Worm (Caenorhabditis elegans) whole organism, young adult: Measurements from ENCODE around the gene nuo-5.

Experiments
- B0261.1 ChIP-seq: sonication (generic microtip); optimal IDR thresholded peaks from 2 replicates; lab custom pipeline; 2016; ENCODE audit warnings: mild to moderate bottlenecking, missing genetic modification characterization, moderate library complexity, missing compliant biosample characterization
- C17E4.6 ChIP-seq: fragments of 200-800 bp; sonication (Bioruptor generic); IDR thresholded peaks from 2 replicates; pipeline ENCODE4 v1.3.6; 2022; ENCODE audit warnings: missing genetic modification reagents, missing genetic modification characterization, missing compliant biosample characterization
- D2030.7 ChIP-seq: fragments of 200-800 bp; sonication (Bioruptor generic); IDR thresholded peaks from 2 replicates; pipeline ENCODE4 v1.3.6; 2022; ENCODE audit warnings: missing genetic modification reagents, missing genetic modification characterization, missing compliant biosample characterization
- F33H1.4 ChIP-seq: fragments of 200-800 bp; sonication (Bioruptor generic); IDR thresholded peaks from 2 replicates; pipeline ENCODE4 v1.3.6; 2022; ENCODE audit warnings: missing genetic modification reagents, missing genetic modification characterization, missing compliant biosample characterization
- F37B4.10 ChIP-seq: fragments of 200-800 bp; sonication (Bioruptor generic); IDR thresholded peaks from 2 replicates; pipeline ENCODE4 v1.3.6; 2022; ENCODE audit warnings: missing genetic modification characterization, missing compliant biosample characterization
- F49E8.2 ChIP-seq: sonication (generic microtip); optimal IDR thresholded peaks from 3 replicates; lab custom pipeline; 2017; ENCODE audit warnings: missing genetic modification characterization, mild to moderate bottlenecking, missing compliant biosample characterization, antibody characterized with exemption, moderate library complexity; ENCODE audit not compliant: insufficient read depth
- F52B5.7 ChIP-seq: sonication (generic microtip); optimal IDR thresholded peaks from 2 replicates; lab custom pipeline; 2016; ENCODE audit warnings: mild to moderate bottlenecking, missing genetic modification characterization, missing compliant biosample characterization
- K11D2.4 ChIP-seq: fragments of 200-800 bp; sonication (Bioruptor generic); IDR thresholded peaks from 2 replicates; pipeline ENCODE4 v1.3.6; 2022; ENCODE audit warnings: missing genetic modification reagents, missing genetic modification characterization, missing compliant biosample characterization
- Y67H2A.10 ChIP-seq: fragments of 200-800 bp; sonication (Bioruptor generic); conservative IDR thresholded peaks from 2 replicates; pipeline ENCODE4 v1.3.6; 2022; ENCODE audit warnings: missing genetic modification reagents, missing genetic modification characterization, missing compliant biosample characterization
- Y79H2A.3 ChIP-seq: fragments of 200-800 bp; sonication (Bioruptor generic); conservative IDR thresholded peaks from 2 replicates; pipeline ENCODE4 v1.3.6; 2022; ENCODE audit warnings: missing genetic modification reagents, missing genetic modification characterization, missing compliant biosample characterization
- Y95B8A.8 ChIP-seq: fragments of 200-800 bp; sonication (Bioruptor generic); IDR thresholded peaks from 2 replicates; pipeline ENCODE4 v1.3.6; 2022; ENCODE audit warnings: missing genetic modification reagents, missing genetic modification characterization, missing compliant biosample characterization
- aptf-2 ChIP-seq: fragments of 200-800 bp; sonication (Bioruptor generic); conservative IDR thresholded peaks from 2 replicates; pipeline ENCODE4 v1.3.6; 2022; ENCODE audit warnings: missing genetic modification reagents, missing genetic modification characterization, missing compliant biosample characterization
- attf-5 ChIP-seq: fragments of 200-800 bp; sonication (Bioruptor generic); optimal IDR thresholded peaks from 2 replicates; lab custom pipeline; 2018; ENCODE audit warnings: mild to moderate bottlenecking, missing genetic modification characterization, missing compliant biosample characterization
- ccch-3 ChIP-seq: fragments of 200-800 bp; sonication (Bioruptor generic); optimal IDR thresholded peaks from 2 replicates; lab custom pipeline; 2018; ENCODE audit warnings: mild to moderate bottlenecking, missing genetic modification characterization, missing compliant biosample characterization
- ceh-58 ChIP-seq: fragments of 200-800 bp; sonication (Bioruptor generic); IDR thresholded peaks from 2 replicates; pipeline ENCODE4 v1.3.6; 2022; ENCODE audit warnings: missing genetic modification characterization, missing compliant biosample characterization
- ceh-79 ChIP-seq: sonication (generic microtip); optimal IDR thresholded peaks from 2 replicates; lab custom pipeline; 2017; ENCODE audit warnings: mild to moderate bottlenecking, missing genetic modification characterization, missing compliant biosample characterization
- dpff-1 ChIP-seq: sonication (generic microtip); optimal IDR thresholded peaks from 2 replicates; lab custom pipeline; 2017; ENCODE audit warnings: mild to moderate bottlenecking, missing genetic modification characterization, missing compliant biosample characterization
- ekl-4 ChIP-seq: fragments of 200-800 bp; sonication (Bioruptor generic); IDR thresholded peaks from 2 replicates; pipeline ENCODE4 v1.3.6; 2022; ENCODE audit warnings: missing genetic modification reagents, missing genetic modification characterization, missing compliant biosample characterization
- ets-4 ChIP-seq: fragments of 200-800 bp; sonication (Bioruptor generic); optimal IDR thresholded peaks from 2 replicates; lab custom pipeline; 2018; ENCODE audit warnings: mild to moderate bottlenecking, missing genetic modification characterization, missing compliant biosample characterization
- hmg-20 ChIP-seq: fragments of 200-800 bp; sonication (Bioruptor generic); IDR thresholded peaks from 2 replicates; pipeline ENCODE4 v1.3.6; 2022; ENCODE audit warnings: missing genetic modification reagents, missing genetic modification characterization, missing compliant biosample characterization
- hrde-1 ChIP-seq: sonication (generic microtip); optimal IDR thresholded peaks from 2 replicates; lab custom pipeline; 2016; ENCODE audit warnings: missing genetic modification characterization, mild to moderate bottlenecking, missing compliant biosample characterization, moderate library complexity, missing genotype, missing genetic modification reagents, borderline replicate concordance
- hsf-1 ChIP-seq: fragments of 200-800 bp; sonication (Bioruptor generic); IDR thresholded peaks from 2 replicates; pipeline ENCODE4 v1.3.6; 2022; ENCODE audit warnings: missing genetic modification reagents, missing genetic modification characterization, missing compliant biosample characterization
- lag-1 ChIP-seq: fragments of 200-800 bp; sonication (Bioruptor generic); IDR thresholded peaks from 2 replicates; pipeline ENCODE4 v1.3.6; 2022; ENCODE audit warnings: missing genetic modification reagents, missing genetic modification characterization, missing compliant biosample characterization
- let-526 ChIP-seq: fragments of 200-800 bp; sonication (Bioruptor generic); IDR thresholded peaks from 2 replicates; pipeline ENCODE4 v1.3.6; 2022; ENCODE audit warnings: missing genetic modification reagents, missing genetic modification characterization, missing compliant biosample characterization
- let-607 ChIP-seq, 2 experiments: fragments of 200-800 bp in 1 of 2; sonication (Bioruptor generic) in 1 of 2; sonication (generic microtip) in 1 of 2; optimal IDR thresholded peaks; 2 replicates each; lab custom pipeline; 2016 to 2018; ENCODE audit warnings: mild to moderate bottlenecking in 2 of 2, missing compliant biosample characterization in 2 of 2, missing genetic modification characterization in 2 of 2, moderate library complexity in 2 of 2, missing genotype in 1 of 2
- lin-26 ChIP-seq: fragments of 200-800 bp; sonication (Bioruptor generic); IDR thresholded peaks from 2 replicates; pipeline ENCODE4 v1.3.6; 2022; ENCODE audit warnings: missing genetic modification reagents, missing genetic modification characterization, missing compliant biosample characterization
- lin-35 ChIP-seq, 3 experiments: fragments of 150-350 bp in 2 of 3; sonication (generic microtip) in 1 of 3; optimal IDR thresholded peaks; 2 replicates each; lab custom pipeline; 2014 to 2018; ENCODE audit warnings: missing biosample characterization in 3 of 3, missing genetic modification characterization in 3 of 3, missing genetic modification reagents in 3 of 3
- lsl-1 ChIP-seq: fragments of 200-800 bp; sonication (Bioruptor generic); optimal IDR thresholded peaks from 2 replicates; lab custom pipeline; 2018; ENCODE audit warnings: mild to moderate bottlenecking, missing genetic modification characterization, moderate library complexity, missing compliant biosample characterization
- lsy-27 ChIP-seq: sonication (generic microtip); optimal IDR thresholded peaks from 2 replicates; lab custom pipeline; 2017; ENCODE audit warnings: missing genetic modification characterization, mild to moderate bottlenecking, missing compliant biosample characterization, antibody characterized with exemption, missing genotype, borderline replicate concordance; ENCODE audit not compliant: insufficient read depth
- madf-10 ChIP-seq: sonication (generic microtip); optimal IDR thresholded peaks from 2 replicates; lab custom pipeline; 2016; ENCODE audit warnings: mild to moderate bottlenecking, missing genetic modification characterization, missing compliant biosample characterization
- madf-3 ChIP-seq: fragments of 200-800 bp; sonication (Bioruptor generic); IDR thresholded peaks from 2 replicates; pipeline ENCODE4 v1.3.6; 2022; ENCODE audit warnings: missing genetic modification reagents, missing genetic modification characterization, missing compliant biosample characterization
- mel-28 ChIP-seq: sonication (generic microtip); optimal IDR thresholded peaks from 2 replicates; lab custom pipeline; 2016; ENCODE audit warnings: borderline replicate concordance, mild to moderate bottlenecking, missing genetic modification characterization, missing compliant biosample characterization
- mxl-1 ChIP-seq: sonication (generic microtip); optimal IDR thresholded peaks from 2 replicates; lab custom pipeline; 2016; ENCODE audit warnings: missing genetic modification characterization, missing compliant biosample characterization
- nfya-2 ChIP-seq: fragments of 200-800 bp; sonication (Bioruptor generic); IDR thresholded peaks from 2 replicates; pipeline ENCODE4 v1.3.6; 2022; ENCODE audit warnings: missing genetic modification reagents, missing genetic modification characterization, missing compliant biosample characterization
- nhr-120 ChIP-seq: fragments of 200-800 bp; sonication (Bioruptor generic); IDR thresholded peaks from 2 replicates; pipeline ENCODE4 v1.3.6; 2022; ENCODE audit warnings: missing genetic modification characterization, missing compliant biosample characterization
- pha-4 ChIP-seq: fragments of 150-350 bp; sonication (generic microtip); optimal IDR thresholded peaks from 2 replicates; lab custom pipeline; 2014; ENCODE audit warnings: missing biosample characterization, missing genetic modification reagents, missing genetic modification characterization
- rcor-1 ChIP-seq: fragments of 200-800 bp; sonication (Bioruptor generic); IDR thresholded peaks from 2 replicates; pipeline ENCODE4 v1.3.6; 2022; ENCODE audit warnings: missing genetic modification reagents, missing genetic modification characterization, missing compliant biosample characterization
- rec-8 ChIP-seq, 2 experiments: sonication (generic microtip); optimal IDR thresholded peaks; 2 replicates each; lab custom pipeline; 2016; ENCODE audit warnings: mild to moderate bottlenecking in 2 of 2, missing genetic modification characterization in 2 of 2, missing genetic modification reagents in 2 of 2, missing genotype in 2 of 2, missing biosample characterization in 1 of 2, missing compliant biosample characterization in 1 of 2, moderate library complexity in 1 of 2
- repo-1 ChIP-seq: sonication (generic microtip); optimal IDR thresholded peaks from 2 replicates; lab custom pipeline; 2017; ENCODE audit warnings: mild to moderate bottlenecking, missing genetic modification characterization, missing compliant biosample characterization
- sdz-38 ChIP-seq: sonication (generic microtip); optimal IDR thresholded peaks from 2 replicates; lab custom pipeline; 2016; ENCODE audit warnings: missing genotype, missing genetic modification characterization, missing compliant biosample characterization
- sea-2 ChIP-seq: fragments of 200-800 bp; sonication (Bioruptor generic); IDR thresholded peaks from 2 replicates; pipeline ENCODE4 v1.3.6; 2022; ENCODE audit warnings: missing genetic modification characterization, missing compliant biosample characterization
- snpc-3.4 ChIP-seq: sonication (generic microtip); optimal IDR thresholded peaks from 2 replicates; lab custom pipeline; 2017; ENCODE audit warnings: missing genetic modification characterization, mild to moderate bottlenecking, missing compliant biosample characterization, antibody characterized with exemption, moderate library complexity, missing genotype, missing genetic modification reagents
- tbp1 ChIP-seq: fragments of 200-800 bp; sonication (Bioruptor generic); optimal IDR thresholded peaks from 2 replicates; lab custom pipeline; 2018; ENCODE audit warnings: mild to moderate bottlenecking, missing genetic modification characterization, missing compliant biosample characterization
- unc-130 ChIP-seq: sonication (generic microtip); optimal IDR thresholded peaks from 2 replicates; lab custom pipeline; 2016; ENCODE audit warnings: missing genetic modification reagents, missing genetic modification characterization, missing compliant biosample characterization
- unc-62 ChIP-seq: fragments of 150-350 bp; optimal IDR thresholded peaks from 2 replicates; lab custom pipeline; 2014; ENCODE audit warnings: missing biosample characterization, missing genetic modification reagents, missing genetic modification characterization
- zim-3 ChIP-seq: sonication (generic microtip); optimal IDR thresholded peaks from 2 replicates; lab custom pipeline; 2017; ENCODE audit warnings: mild to moderate bottlenecking, missing genetic modification characterization, moderate library complexity, missing compliant biosample characterization
- ztf-22 ChIP-seq: fragments of 200-800 bp; sonication (Bioruptor generic); optimal IDR thresholded peaks from 2 replicates; lab custom pipeline; 2018; ENCODE audit warnings: mild to moderate bottlenecking, missing genetic modification characterization, moderate library complexity, missing compliant biosample characterization

Gene nuo-5

ce11 chrV:2664525-2665053 lies 34.2 kb upstream of the nuo-5 start, which contains the start of gene ndx-2 (continued):
- TF ChIP-seq snpc-3.4: peak; percentile 43
- peak; percentile 65 for TF ChIP-seq rcor-1 (GFP tag; lab: Robert Waterston, UW)
- peak; percentile 45 for TF ChIP-seq F33H1.4
- TF ChIP-seq pha-4 (tag; lab: Kevin White, UChicago): no peak
- TF ChIP-seq ztf-22 (GFP tag; lab: Kevin White, UChicago): peak; percentile 35
- TF ChIP-seq sea-2 (GFP tag; lab: Robert Waterston, UW): no peak
- TF ChIP-seq Y95B8A.8 (GFP tag; lab: Robert Waterston, UW): 0 out of 2 replicates have a peak, but pooled peaks have one; percentile 65
- TF ChIP-seq lsy-27 (tag; lab: Kevin White, UChicago): no peak
- no peak for TF ChIP-seq zim-3 (tag; lab: Kevin White, UChicago)
- TF ChIP-seq sdz-38 (tag; lab: Kevin White, UChicago): no peak
- TF ChIP-seq B0261.1 (tag; lab: Kevin White, UChicago): peak; percentile 76
- no peak for TF ChIP-seq Y79H2A.3 (GFP tag; lab: Robert Waterston, UW)
- TF ChIP-seq lag-1 (GFP tag; lab: Robert Waterston, UW): no peak
- TF ChIP-seq lin-26 (GFP tag; lab: Robert Waterston, UW): peak; percentile 98
- TF ChIP-seq K11D2.4: no peak
- peak; percentile 3 for TF ChIP-seq hrde-1 (tag; lab: Kevin White, UChicago)
- peak; percentile 48 for TF ChIP-seq F49E8.2 (tag; lab: Kevin White, UChicago)
- TF ChIP-seq dpff-1 (tag; lab: Kevin White, UChicago): no peak
- no peak for TF ChIP-seq ceh-79 (tag; lab: Kevin White, UChicago)
- TF ChIP-seq nhr-120 (GFP tag; lab: Robert Waterston, UW): no peak
- TF ChIP-seq repo-1 (tag; lab: Kevin White, UChicago): no peak
- TF ChIP-seq ceh-58 (GFP tag; lab: Robert Waterston, UW): 0 out of 2 replicates have a peak, but pooled peaks have one; percentile 75
- no peak for TF ChIP-seq Y67H2A.10
- TF ChIP-seq attf-5 (GFP tag; lab: Kevin White, UChicago): peak; percentile 55
- peak; percentile 94 for TF ChIP-seq tbp1
- peak; percentile 68 for TF ChIP-seq F52B5.7 (tag; lab: Kevin White, UChicago)
- TF ChIP-seq ekl-4 (GFP tag; lab: Robert Waterston, UW): peak; percentile 59; the same call in 1 of the 2 replicates
- TF ChIP-seq ets-4 (GFP tag; lab: Kevin White, UChicago): no peak
- peak; percentile 59 for TF ChIP-seq lsl-1 (GFP tag; lab: Kevin White, UChicago)
- TF ChIP-seq unc-130 (GFP tag; lab: Kevin White, UChicago): no peak
- TF ChIP-seq unc-62: no peak
- no peak for TF ChIP-seq let-526 (GFP tag; lab: Robert Waterston, UW)
- TF ChIP-seq madf-3 (GFP tag; lab: Robert Waterston, UW): peak; percentile 33; the same call in 1 of the 2 replicates
- peak; percentile 84 for TF ChIP-seq mxl-1
- TF ChIP-seq C17E4.6 (GFP tag; lab: Robert Waterston, UW): no peak
- TF ChIP-seq mel-28 (tag; lab: Kevin White, UChicago): no peak
- TF ChIP-seq rec-8 (tag; optimal IDR thresholded peaks at IDR 0.05; lab: Kevin White, UChicago): peak in 1 of 2 experiments; percentile 69
- 0 out of 2 replicates have a peak, but pooled peaks have one; percentile 35 for TF ChIP-seq hmg-20 (GFP tag; lab: Robert Waterston, UW)
- peak in 1 of 3 experiments; percentile 24 for TF ChIP-seq lin-35 (GFP tag; optimal IDR thresholded peaks at IDR 0.05; lab: Kevin White, UChicago)
- TF ChIP-seq aptf-2 (GFP tag; lab: Robert Waterston, UW): no peak
- no peak for TF ChIP-seq let-607 (tag; optimal IDR thresholded peaks at IDR 0.05; lab: Kevin White, UChicago)
- TF ChIP-seq hsf-1 (GFP tag; lab: Robert Waterston, UW): no peak
- TF ChIP-seq ccch-3 (GFP tag; lab: Kevin White, UChicago): no peak
- peak; percentile 57; the same call in 1 of the 2 replicates for TF ChIP-seq D2030.7 (GFP tag; lab: Robert Waterston, UW)
- no peak for TF ChIP-seq nfya-2 (GFP tag; lab: Robert Waterston, UW)
- no peak for TF ChIP-seq F37B4.10
- peak; percentile 21 for TF ChIP-seq madf-10 (tag; lab: Kevin White, UChicago)
